Fruit fly (Drosophila melanogaster) whole organism, embryonic: ENCODE data around the gene CG32106.
A peak's percentile ranks its signal among the peaks of the same experiment; 100 is the strongest.

ENCODE experiments used
- CG1024 ChIP-seq: fragments of 200-800 bp; sonication (Bioruptor generic); IDR thresholded peaks from 2 replicates; pipeline ENCODE4 v1.3.6; 2022; ENCODE audit warnings: missing biosample characterization, missing genetic modification characterization
- CG10543 ChIP-seq: fragments of 200-800 bp; sonication (Bioruptor generic); optimal IDR thresholded peaks from 3 replicates; lab custom pipeline; 2017; ENCODE audit warnings: missing biosample characterization, mild to moderate bottlenecking, missing genetic modification characterization, moderate library complexity
- CG11695 ChIP-seq: fragments of 200-800 bp; sonication (Bioruptor generic); IDR thresholded peaks from 3 replicates; pipeline ENCODE4 v1.3.6; 2022; ENCODE audit warnings: missing biosample characterization, missing genetic modification characterization
- CG11696 ChIP-seq: fragments of 200-800 bp; sonication (Bioruptor generic); IDR thresholded peaks from 2 replicates; pipeline ENCODE4 v1.3.6; 2022; ENCODE audit warnings: missing biosample characterization, missing genetic modification characterization
- CG12769 ChIP-seq: fragments of 200-800 bp; sonication (Bioruptor generic); optimal IDR thresholded peaks from 2 replicates; lab custom pipeline; 2019; ENCODE audit warnings: missing biosample characterization, mild to moderate bottlenecking, missing genetic modification characterization, moderate library complexity
- CG2129 ChIP-seq: fragments of 200-800 bp; sonication (Bioruptor generic); IDR thresholded peaks from 2 replicates; pipeline ENCODE4 v1.3.6; 2022; ENCODE audit warnings: missing biosample characterization, missing genetic modification characterization; ENCODE audit not compliant: partially characterized antibody
- CG2199 ChIP-seq: fragments of 200-800 bp; sonication (Bioruptor generic); IDR thresholded peaks from 3 replicates; pipeline ENCODE4 v1.3.6; 2022; ENCODE audit warnings: missing biosample characterization, missing genetic modification characterization
- CG33213 ChIP-seq: fragments of 200-800 bp; sonication (Bioruptor generic); optimal IDR thresholded peaks from 3 replicates; lab custom pipeline; 2016; ENCODE audit warnings: missing biosample characterization, missing genetic modification characterization
- CG3407 ChIP-seq: fragments of 200-800 bp; sonication (Bioruptor generic); optimal IDR thresholded peaks from 2 replicates; lab custom pipeline; 2018; ENCODE audit warnings: missing biosample characterization, mild to moderate bottlenecking, missing genetic modification characterization
- CG34224 ChIP-seq: fragments of 200-800 bp; sonication (Bioruptor generic); IDR thresholded peaks from 3 replicates; pipeline ENCODE4 v1.3.6; 2022; ENCODE audit warnings: missing biosample characterization, missing genetic modification characterization; ENCODE audit not compliant: partially characterized antibody
- CG34376 ChIP-seq: fragments of 200-800 bp; sonication (Bioruptor generic); optimal IDR thresholded peaks from 2 replicates; lab custom pipeline; 2018; ENCODE audit warnings: missing biosample characterization, mild to moderate bottlenecking, missing genetic modification characterization
- CG4617 ChIP-seq: fragments of 200-800 bp; sonication (Bioruptor generic); optimal IDR thresholded peaks from 3 replicates; lab custom pipeline; 2016; ENCODE audit warnings: missing biosample characterization, missing genetic modification characterization, borderline replicate concordance
- CG6175 ChIP-seq: fragments of 200-800 bp; sonication (Bioruptor generic); IDR thresholded peaks from 3 replicates; pipeline ENCODE4 v1.3.6; 2022; ENCODE audit warnings: missing biosample characterization, missing genetic modification characterization
- CG7963 ChIP-seq: fragments of 200-800 bp; sonication (Bioruptor generic); IDR thresholded peaks from 3 replicates; pipeline ENCODE4 v1.3.6; 2022; ENCODE audit warnings: missing biosample characterization, missing genetic modification characterization; ENCODE audit not compliant: partially characterized antibody
- CG7987 ChIP-seq: fragments of 200-800 bp; sonication (Bioruptor generic); optimal IDR thresholded peaks from 2 replicates; lab custom pipeline; 2018; ENCODE audit warnings: missing biosample characterization, mild to moderate bottlenecking, missing genetic modification characterization, moderate library complexity
- CG8290 ChIP-seq, 3 experiments: fragments of 200-800 bp; sonication (Bioruptor generic); optimal IDR thresholded peaks; 2 replicates each; lab custom pipeline; 2016 to 2019; ENCODE audit warnings: missing biosample characterization in 3 of 3, missing genetic modification characterization in 3 of 3, mild to moderate bottlenecking in 2 of 3, moderate library complexity in 1 of 3
- CG8924 ChIP-seq: fragments of 200-800 bp; optimal IDR thresholded peaks from 3 replicates; lab custom pipeline; 2019; ENCODE audit warnings: missing biosample characterization, mild to moderate bottlenecking, missing genetic modification characterization, moderate library complexity
- CrebB ChIP-seq: fragments of 200-800 bp; sonication (Bioruptor generic); optimal IDR thresholded peaks from 3 replicates; lab custom pipeline; 2018; ENCODE audit warnings: missing biosample characterization, mild to moderate bottlenecking, missing genetic modification characterization
- E2f1 ChIP-seq: fragments of 200-800 bp; sonication (Bioruptor generic); IDR thresholded peaks from 2 replicates; pipeline ENCODE4 v1.3.6; 2022; ENCODE audit warnings: missing biosample characterization, missing genetic modification characterization
- Hand ChIP-seq: fragments of 200-800 bp; sonication (Bioruptor generic); optimal IDR thresholded peaks from 2 replicates; lab custom pipeline; 2017; ENCODE audit warnings: mild to moderate bottlenecking, missing biosample characterization, missing genetic modification reagents, missing genetic modification characterization
- Med ChIP-seq: fragments of 200-800 bp; sonication (Bioruptor generic); peaks from one replicate; lab custom pipeline; 2016; ENCODE audit warnings: missing biosample characterization, missing genetic modification characterization, mild to moderate bottlenecking, inconsistent platforms, moderate library complexity
- NC2α ChIP-seq: fragments of 200-800 bp; sonication (Bioruptor generic); optimal IDR thresholded peaks from 2 replicates; lab custom pipeline; 2016; ENCODE audit warnings: missing biosample characterization, missing genetic modification characterization
- NFAT ChIP-seq: fragments of 200-800 bp; sonication (Bioruptor generic); IDR thresholded peaks from 2 replicates; pipeline ENCODE4 v1.3.6; 2022; ENCODE audit warnings: missing biosample characterization, missing genetic modification characterization
- Pdp1 ChIP-seq, 2 experiments: fragments of 200-800 bp; sonication (Bioruptor generic); optimal IDR thresholded peaks; 3 replicates each; lab custom pipeline; 2016; ENCODE audit warnings: missing biosample characterization in 2 of 2, missing genetic modification characterization in 2 of 2, mild to moderate bottlenecking in 1 of 2, moderate library complexity in 1 of 2
- Rfx ChIP-seq: fragments of 200-800 bp; sonication (Bioruptor generic); IDR thresholded peaks from 2 replicates; pipeline ENCODE4 v1.3.6; 2022; ENCODE audit warnings: missing biosample characterization, missing genetic modification characterization
- Vsx1 ChIP-seq: fragments of 200-800 bp; sonication (Bioruptor generic); optimal IDR thresholded peaks from 2 replicates; lab custom pipeline; 2017; ENCODE audit warnings: missing biosample characterization, mild to moderate bottlenecking, missing genetic modification characterization, missing genetic modification reagents
- abd-A ChIP-seq: fragments of 200-800 bp; sonication (Bioruptor generic); optimal IDR thresholded peaks from 3 replicates; lab custom pipeline; 2019; ENCODE audit warnings: missing biosample characterization, mild to moderate bottlenecking, missing genetic modification characterization, moderate library complexity
- chinmo ChIP-seq: fragments of 200-800 bp; sonication (Bioruptor generic); IDR thresholded peaks from 4 replicates; pipeline ENCODE4 v1.3.6; 2022; ENCODE audit warnings: missing biosample characterization, missing genetic modification characterization; ENCODE audit not compliant: partially characterized antibody
- ci ChIP-seq: fragments of 200-800 bp; sonication (Bioruptor generic); IDR thresholded peaks from 3 replicates; pipeline ENCODE4 v1.3.6; 2022; ENCODE audit warnings: missing biosample characterization, missing genetic modification characterization
- danr ChIP-seq: fragments of 200-800 bp; sonication (Bioruptor generic); IDR thresholded peaks from 2 replicates; pipeline ENCODE4 v1.3.6; 2022; ENCODE audit warnings: missing biosample characterization, missing genetic modification characterization
- dm ChIP-seq: fragments of 200-800 bp; sonication (Bioruptor generic); optimal IDR thresholded peaks from 3 replicates; lab custom pipeline; 2016; ENCODE audit warnings: missing biosample characterization, missing genetic modification characterization
- gsb ChIP-seq: fragments of 200-800 bp; sonication (Bioruptor generic); IDR thresholded peaks from 2 replicates; pipeline ENCODE4 v1.3.6; 2022; ENCODE audit warnings: missing biosample characterization, missing genetic modification characterization
- gsb-n ChIP-seq: fragments of 200-800 bp; sonication (Bioruptor generic); optimal IDR thresholded peaks from 3 replicates; lab custom pipeline; 2018; ENCODE audit warnings: missing biosample characterization, mild to moderate bottlenecking, missing genetic modification characterization
- kay ChIP-seq: fragments of 200-800 bp; sonication (Bioruptor generic); optimal IDR thresholded peaks from 2 replicates; lab custom pipeline; 2016; ENCODE audit warnings: missing biosample characterization, missing genetic modification characterization
- lov ChIP-seq, 2 experiments: fragments of 200-800 bp in 1 of 2; fragments of >200 bp in 1 of 2; sonication (Bioruptor generic) in 1 of 2; IDR thresholded peaks in 1 of 2; optimal IDR thresholded peaks in 1 of 2; 2 replicates in 1 of 2; 3 replicates in 1 of 2; pipeline versions ENCODE4 v1.3.6 to Lab custom; 2017 to 2022; ENCODE audit warnings: missing biosample characterization in 1 of 2, missing genetic modification characterization in 1 of 2
- mirr ChIP-seq: fragments of 200-800 bp; sonication (Bioruptor generic); optimal IDR thresholded peaks from 3 replicates; lab custom pipeline; 2018; ENCODE audit warnings: missing biosample characterization, mild to moderate bottlenecking, missing genetic modification characterization
- onecut ChIP-seq: fragments of 200-800 bp; sonication (Bioruptor generic); IDR thresholded peaks from 2 replicates; pipeline ENCODE4 v1.3.6; 2022; ENCODE audit warnings: missing biosample characterization, missing genetic modification characterization
- rib ChIP-seq: fragments of 200-800 bp; sonication (Bioruptor generic); IDR thresholded peaks from 2 replicates; pipeline ENCODE4 v1.3.6; 2022; ENCODE audit warnings: missing biosample characterization, missing genetic modification characterization
- sd ChIP-seq: fragments of 200-800 bp; sonication (Bioruptor generic); optimal IDR thresholded peaks from 3 replicates; lab custom pipeline; 2018; ENCODE audit warnings: missing biosample characterization, mild to moderate bottlenecking, missing genetic modification characterization, moderate library complexity
- sens ChIP-seq: fragments of 200-800 bp; sonication (Bioruptor generic); peaks from one replicate; lab custom pipeline; 2016; ENCODE audit warnings: missing biosample characterization, missing genetic modification characterization
- slbo ChIP-seq: fragments of 200-800 bp; sonication (Bioruptor generic); IDR thresholded peaks from 2 replicates; pipeline ENCODE4 v1.3.6; 2022; ENCODE audit warnings: missing biosample characterization, missing genetic modification characterization
- stwl ChIP-seq: fragments of 200-800 bp; sonication (Bioruptor generic); optimal IDR thresholded peaks from 3 replicates; lab custom pipeline; 2018; ENCODE audit warnings: missing biosample characterization, mild to moderate bottlenecking, missing genetic modification characterization, moderate library complexity
- sug ChIP-seq: fragments of 200-800 bp; optimal IDR thresholded peaks from 2 replicates; lab custom pipeline; 2019; ENCODE audit warnings: missing biosample characterization, mild to moderate bottlenecking, missing genetic modification characterization, moderate library complexity
- wek ChIP-seq: fragments of 200-800 bp; sonication (Bioruptor generic); optimal IDR thresholded peaks from 3 replicates; lab custom pipeline; 2018; ENCODE audit warnings: missing biosample characterization, mild to moderate bottlenecking, missing genetic modification characterization, moderate library complexity

CG32106 gene

DNA sequence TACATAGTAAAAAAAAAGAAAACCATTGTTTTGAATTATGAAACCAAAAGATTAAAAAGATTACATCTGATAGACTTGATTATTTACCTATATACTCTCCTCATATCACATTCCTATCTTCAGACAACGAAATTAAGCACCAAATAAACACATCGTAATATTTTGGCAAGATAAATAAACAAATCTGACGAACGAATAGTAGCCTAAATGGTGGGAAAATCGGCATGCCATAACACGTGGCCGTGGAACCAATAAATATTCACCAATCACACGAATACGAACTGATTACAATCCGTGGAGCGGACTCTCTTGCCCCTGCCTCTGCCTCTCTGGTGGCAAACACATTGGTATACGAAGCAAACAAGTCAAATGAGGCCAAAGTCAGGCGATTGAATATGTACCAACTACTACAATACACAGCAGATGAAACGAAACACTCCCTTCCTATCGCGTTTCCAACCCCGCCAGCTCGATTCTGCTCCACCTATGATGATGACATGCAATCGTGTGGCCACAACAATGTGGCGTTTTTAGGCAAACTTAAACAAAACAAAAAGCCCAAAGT is 17.6 kb upstream of the CG32106 start (continued):
- peak; percentile 22; the same call in 1 of the 2 replicates for TF ChIP-seq E2f1 (GFP tag; lab: Robert Waterston, UW)
- peak; percentile 36; the same call in 1 of the 2 replicates for TF ChIP-seq NFAT (GFP tag; lab: Robert Waterston, UW)
- no peak for TF ChIP-seq danr (GFP tag; lab: Robert Waterston, UW)
- TF ChIP-seq CG11695 (GFP tag; lab: Robert Waterston, UW) = no peak
- TF ChIP-seq NC2α (GFP tag; lab: Kevin White, UChicago) = no peak
- TF ChIP-seq sd (tag; lab: Kevin White, UChicago) = peak; percentile 52
- peak; percentile 25; the same call in 1 of the 2 replicates for TF ChIP-seq slbo (GFP tag; lab: Robert Waterston, UW)
- TF ChIP-seq Hand (GFP tag; lab: Kevin White, UChicago) = peak; percentile 13
- TF ChIP-seq CG2199 (GFP tag; lab: Robert Waterston, UW) = peak; percentile 74; the same call in 1 of the 3 replicates
- peak; percentile 32; the same call in 1 of the 2 replicates for TF ChIP-seq Rfx
- TF ChIP-seq CG4617 (GFP tag; lab: Kevin White, UChicago) = no peak
- TF ChIP-seq rib = peak; percentile 34; the same call in 1 of the 2 replicates
- TF ChIP-seq kay (GFP tag; lab: Kevin White, UChicago) = no peak
- TF ChIP-seq CG6175 (GFP tag; lab: Robert Waterston, UW) = peak; percentile 70; the same call in 2 of the 3 replicates
- TF ChIP-seq CG12769 (tag; lab: Kevin White, UChicago) = peak; percentile 45
- TF ChIP-seq onecut (GFP tag; lab: Robert Waterston, UW) = 0 out of 2 replicates have a peak, but pooled peaks have one; percentile 9
- no peak for TF ChIP-seq Vsx1 (GFP tag; lab: Kevin White, UChicago)
- TF ChIP-seq Med = peak; percentile 78
- TF ChIP-seq ci (GFP tag; lab: Robert Waterston, UW) = peak; percentile 58; the same call in 1 of the 3 replicates
- no peak for TF ChIP-seq gsb-n (tag; lab: Kevin White, UChicago)
- TF ChIP-seq gsb (GFP tag; lab: Robert Waterston, UW) = peak; percentile 6; the same call in 1 of the 2 replicates
- no peak for TF ChIP-seq CG34224 (GFP tag; lab: Robert Waterston, UW)
- no peak for TF ChIP-seq CG11696 (GFP tag; lab: Robert Waterston, UW)
- peak; percentile 28 for TF ChIP-seq wek (GFP tag; lab: Kevin White, UChicago)
- TF ChIP-seq CG2129 (GFP tag; lab: Robert Waterston, UW) = no peak
- TF ChIP-seq CG8290 (GFP tag; optimal IDR thresholded peaks at IDR 0.05; lab: Kevin White, UChicago) = no peak
- TF ChIP-seq CG8290 (tag; optimal IDR thresholded peaks at IDR 0.05; lab: Kevin White, UChicago) = peak in 1 of 2 experiments; percentile 46
- TF ChIP-seq lov (optimal IDR thresholded peaks at IDR 0.05; lab: Kevin White, UChicago) = no peak
- no peak for TF ChIP-seq lov (GFP tag; IDR thresholded peaks at IDR 0.05; lab: Robert Waterston, UW)
- peak; percentile 48 for TF ChIP-seq CG7987 (GFP tag; lab: Kevin White, UChicago)
- TF ChIP-seq CG1024 (GFP tag; lab: Robert Waterston, UW) = 0 out of 2 replicates have a peak, but pooled peaks have one; percentile 20
- peak; percentile 35 for TF ChIP-seq abd-A (tag; lab: Kevin White, UChicago)
- peak; percentile 47 for TF ChIP-seq CG34376 (GFP tag; lab: Kevin White, UChicago)
- TF ChIP-seq chinmo = peak; percentile 67; the same call in 1 of the 4 replicates
- no peak for TF ChIP-seq CG3407 (GFP tag; lab: Kevin White, UChicago)
- TF ChIP-seq sug (tag; lab: Kevin White, UChicago) = peak; percentile 50
- TF ChIP-seq sens (GFP tag; lab: Kevin White, UChicago) = peak; percentile 74
- peak in 1 of 2 experiments; percentile 57 for TF ChIP-seq Pdp1 (GFP tag; optimal IDR thresholded peaks at IDR 0.05; lab: Kevin White, UChicago)
- TF ChIP-seq dm = no peak
- peak; percentile 46 for TF ChIP-seq mirr
- peak; percentile 13 for TF ChIP-seq CrebB (tag; lab: Kevin White, UChicago)
- TF ChIP-seq CG33213 (GFP tag; lab: Kevin White, UChicago) = no peak
- peak; percentile 60 for TF ChIP-seq CG10543
- no peak for TF ChIP-seq stwl (tag; lab: Kevin White, UChicago)
- no peak for TF ChIP-seq CG7963 (GFP tag; lab: Robert Waterston, UW)
- TF ChIP-seq CG8924 = no peak
- TF ChIP-seq, all 482 proteins: peak for 35
